Worm (Caenorhabditis elegans): ENCODE data around the gene hlh-4.
A peak's percentile ranks its signal among the peaks of the same experiment; 100 is the strongest.

Gene hlh-4

DNA sequence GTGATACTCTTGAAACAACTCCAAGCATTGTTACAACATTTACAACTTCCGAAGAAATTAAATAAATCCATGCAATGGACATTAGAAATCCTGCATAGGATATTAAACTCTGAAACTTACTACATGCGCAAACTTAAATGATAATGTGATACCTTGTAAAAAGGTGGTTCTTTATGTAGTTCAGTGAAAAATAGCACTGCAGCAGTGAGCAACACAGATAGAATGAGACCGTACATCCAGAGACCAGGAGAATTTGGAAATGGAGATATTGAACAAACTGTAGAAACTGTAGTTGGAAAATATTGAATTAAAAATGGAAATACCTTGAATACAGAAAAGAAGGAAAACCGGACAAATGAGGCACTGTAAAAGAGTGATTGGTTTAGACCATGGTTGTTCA lies 27.7 kb downstream of the hlh-4 start:
- no peak for TF ChIP-seq him-1 (tag; optimal IDR thresholded peaks at IDR 0.05)
- TF ChIP-seq W03F9.2 (tag; optimal IDR thresholded peaks at IDR 0.05), result no peak
- no peak for TF ChIP-seq dao-5 (tag; optimal IDR thresholded peaks at IDR 0.05)

DNA sequence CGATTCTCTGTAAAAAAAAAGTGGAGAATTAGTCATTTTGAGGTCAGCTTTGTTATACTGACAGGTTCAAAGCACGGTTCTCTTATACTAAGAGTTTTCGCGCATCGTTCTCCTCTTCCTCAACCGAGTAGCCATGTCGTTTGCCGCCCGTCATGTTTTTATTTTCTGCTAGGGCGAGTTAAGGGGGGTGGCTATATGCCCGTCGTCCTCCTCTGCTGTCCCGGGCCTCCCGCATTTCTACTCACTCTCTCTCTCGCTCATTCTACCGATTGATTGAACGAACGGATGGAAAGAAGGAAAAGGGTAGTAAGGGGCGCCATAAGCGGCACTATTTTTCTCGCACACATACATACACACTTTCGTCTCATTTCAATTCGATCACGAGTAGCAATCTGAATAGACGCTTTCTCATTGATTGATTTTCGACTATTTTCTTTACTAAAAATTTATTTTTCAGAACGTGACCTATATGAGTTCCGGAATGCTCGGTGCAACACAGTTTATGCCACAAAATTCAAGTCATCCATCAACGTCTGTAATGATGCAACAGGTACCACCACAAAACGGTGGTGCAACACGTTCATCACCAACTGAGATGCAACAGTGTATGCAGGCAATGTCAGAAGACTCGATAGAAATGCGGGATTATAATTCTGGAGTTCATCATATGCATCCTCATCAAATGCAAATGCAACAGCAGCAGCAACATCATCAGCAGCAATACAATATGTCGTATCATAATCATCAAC lies 33.5 kb downstream of the hlh-4 start:
- TF ChIP-seq dao-5 (tag; optimal IDR thresholded peaks at IDR 0.05), result no peak
- TF ChIP-seq W03F9.2 (tag; optimal IDR thresholded peaks at IDR 0.05), result no peak
- no peak for TF ChIP-seq him-1 (tag; optimal IDR thresholded peaks at IDR 0.05)

- TF ChIP-seq him-1 (tag; optimal IDR thresholded peaks at IDR 0.05) (no peak), dao-5 (tag; optimal IDR thresholded peaks at IDR 0.05) (no peak)
Observed at ce11 chrIII:9704606-9704938, 34.3 kb downstream of the hlh-4 start.

ce11 chrIII:9703747-9704605 lies 34.9 kb downstream of the hlh-4 start:
- no peak for TF ChIP-seq W03F9.2 (tag; optimal IDR thresholded peaks at IDR 0.05)
- no peak for TF ChIP-seq him-1 (tag; optimal IDR thresholded peaks at IDR 0.05)
- peak; percentile 45 for TF ChIP-seq dao-5 (tag; optimal IDR thresholded peaks at IDR 0.05)

- TF ChIP-seq him-1 (tag; optimal IDR thresholded peaks at IDR 0.05), result no peak
- no peak for TF ChIP-seq W03F9.2 (tag; optimal IDR thresholded peaks at IDR 0.05)
Observed at ce11 chrIII:9702665-9703252, 36.1 kb downstream of the hlh-4 start.

ce11 chrIII:9701798-9702197 lies 37.1 kb downstream of the hlh-4 start:
- no peak for TF ChIP-seq dao-5 (tag; optimal IDR thresholded peaks at IDR 0.05)
- no peak for TF ChIP-seq him-1 (tag; optimal IDR thresholded peaks at IDR 0.05)
- no peak for TF ChIP-seq W03F9.2 (tag; optimal IDR thresholded peaks at IDR 0.05)

- TF ChIP-seq him-1 (tag; optimal IDR thresholded peaks at IDR 0.05), result no peak
- no peak for TF ChIP-seq W03F9.2 (tag; optimal IDR thresholded peaks at IDR 0.05)
- no peak for TF ChIP-seq dao-5 (tag; optimal IDR thresholded peaks at IDR 0.05)
Observed at ce11 chrIII:9700114-9700690, 38.7 kb downstream of the hlh-4 start.

ce11 chrIII:9699576-9699975 lies 39.3 kb downstream of the hlh-4 start, which contains the start of gene tlk-1:
TSS of gene tlk-1 (plus strand) at chrIII:9699876.
- TF ChIP-seq dao-5 (tag; optimal IDR thresholded peaks at IDR 0.05), result no peak
- TF ChIP-seq W03F9.2 (tag; optimal IDR thresholded peaks at IDR 0.05), result no peak
- TF ChIP-seq him-1 (tag; optimal IDR thresholded peaks at IDR 0.05), result no peak

DNA sequence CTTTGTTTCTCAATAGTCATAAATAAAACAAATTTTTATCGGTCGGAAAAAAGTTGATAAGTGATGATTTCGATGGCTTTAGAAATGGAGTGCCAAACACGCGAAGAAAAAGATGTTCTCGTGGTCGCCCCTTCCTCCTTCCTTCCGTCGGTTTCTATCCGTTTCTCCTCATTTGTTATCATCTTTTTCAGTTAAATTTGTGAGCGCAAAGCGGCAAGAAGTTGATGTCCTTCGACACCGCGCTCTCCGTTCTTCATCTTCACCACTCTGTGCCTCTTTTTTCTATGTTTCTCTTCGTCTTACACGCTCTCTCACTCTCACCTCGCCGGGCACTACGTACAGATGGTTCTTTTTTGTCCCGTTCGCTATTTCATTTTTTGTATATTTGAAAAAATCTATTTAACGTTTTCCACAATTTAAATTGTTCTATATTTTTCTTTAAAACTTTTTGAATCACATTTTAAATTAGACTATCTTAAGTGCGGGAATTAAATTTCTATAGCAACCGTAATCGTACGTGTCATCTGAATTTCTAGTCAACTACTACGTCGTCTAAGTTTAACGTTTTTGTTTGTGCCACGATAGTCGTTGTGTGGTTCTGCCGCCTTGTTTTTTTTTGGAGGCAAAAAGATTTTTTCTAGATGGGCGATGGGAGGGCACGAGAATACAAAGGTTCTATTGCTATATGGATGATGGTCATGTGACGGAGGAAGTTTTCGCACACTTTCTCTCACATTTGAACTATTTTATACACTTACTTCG lies 40.0 kb downstream of the hlh-4 start:
- no peak for TF ChIP-seq W03F9.2 (tag; optimal IDR thresholded peaks at IDR 0.05)
- no peak for TF ChIP-seq dao-5 (tag; optimal IDR thresholded peaks at IDR 0.05)
- TF ChIP-seq him-1 (tag; optimal IDR thresholded peaks at IDR 0.05), result no peak

DNA sequence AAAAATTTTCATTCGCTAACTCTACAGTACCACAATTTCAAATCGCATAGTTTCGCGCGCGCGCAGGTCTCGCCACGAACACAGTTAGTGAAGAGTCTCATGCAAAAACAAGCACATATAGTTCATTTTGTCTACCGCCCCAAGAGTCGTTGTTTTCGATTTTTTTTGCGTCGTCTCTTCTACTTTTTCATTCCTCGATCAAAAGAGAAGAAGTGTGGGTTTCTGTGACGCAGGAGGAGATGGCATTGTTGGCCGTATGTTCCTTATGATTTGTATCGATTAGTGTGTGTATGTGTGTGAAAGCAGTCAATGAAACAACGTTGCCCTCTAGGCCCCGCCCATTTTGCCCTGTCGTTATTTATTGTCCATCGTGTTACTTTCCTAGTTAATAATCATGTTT lies 41.0 kb downstream of the hlh-4 start:
- TF ChIP-seq dao-5 (tag; optimal IDR thresholded peaks at IDR 0.05), result no peak
- no peak for TF ChIP-seq him-1 (tag; optimal IDR thresholded peaks at IDR 0.05)
- no peak for TF ChIP-seq W03F9.2 (tag; optimal IDR thresholded peaks at IDR 0.05)

- TF ChIP-seq dao-5 (tag; optimal IDR thresholded peaks at IDR 0.05), result no peak
- peak; percentile 14 for TF ChIP-seq W03F9.2 (tag; optimal IDR thresholded peaks at IDR 0.05)
- TF ChIP-seq him-1 (tag; optimal IDR thresholded peaks at IDR 0.05), result peak; percentile 35
Observed at ce11 chrIII:9697323-9697722, 41.5 kb downstream of the hlh-4 start.

ce11 chrIII:9696417-9696816 lies 42.4 kb downstream of the hlh-4 start, which contains the start of gene bud-31:
TSS of gene bud-31 (minus strand) at chrIII:9696517.
- no peak for TF ChIP-seq W03F9.2 (tag; optimal IDR thresholded peaks at IDR 0.05)
- TF ChIP-seq dao-5 (tag; optimal IDR thresholded peaks at IDR 0.05), result no peak
- TF ChIP-seq him-1 (tag; optimal IDR thresholded peaks at IDR 0.05), result no peak

DNA sequence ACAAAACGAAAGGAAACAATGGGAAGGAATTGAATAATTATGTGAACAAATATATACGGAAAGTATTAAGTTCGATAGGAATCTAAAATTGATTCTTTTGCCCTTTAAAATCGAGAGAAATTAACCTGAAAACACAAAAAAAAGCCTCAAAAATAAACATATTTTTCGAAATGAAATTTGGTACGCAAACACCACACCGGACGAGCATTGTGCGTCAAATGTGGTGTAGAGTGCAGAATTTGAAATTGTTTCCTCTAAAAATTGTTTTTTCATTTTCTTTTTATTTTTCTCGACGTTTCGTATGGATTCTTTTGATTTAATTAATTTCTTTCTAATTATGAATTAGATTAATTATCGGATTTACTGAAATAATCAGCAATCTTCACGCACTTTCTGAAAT lies 43.5 kb downstream of the hlh-4 start:
- no peak for TF ChIP-seq dao-5 (tag; optimal IDR thresholded peaks at IDR 0.05)
- TF ChIP-seq W03F9.2 (tag; optimal IDR thresholded peaks at IDR 0.05), result no peak
- TF ChIP-seq him-1 (tag; optimal IDR thresholded peaks at IDR 0.05), result no peak
